Fruit fly (Drosophila melanogaster): ENCODE measurements around the gene jar.

jar gene

DNA sequence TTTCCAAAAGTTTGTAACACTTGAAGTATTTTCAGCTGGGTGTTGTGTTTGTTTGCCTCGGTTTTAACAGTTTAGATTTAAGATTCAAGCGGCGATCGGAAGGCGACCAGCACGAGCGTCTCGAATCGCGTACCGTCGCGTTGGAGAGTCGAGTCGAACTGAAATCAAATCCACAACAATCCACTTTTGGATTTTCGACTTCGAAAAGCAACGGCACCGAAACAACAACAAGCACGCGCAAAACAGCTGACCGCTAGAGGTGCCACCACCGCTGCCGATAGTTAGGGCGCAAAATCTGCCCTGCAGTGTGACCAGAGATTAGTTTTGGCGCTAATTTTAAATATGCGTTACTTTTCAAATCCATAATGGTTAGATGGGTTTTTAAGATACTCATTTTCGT is at the start of gene jar:
TSS of gene jar (minus strand) at position 163 of the 400 bp plus-strand sequence.
- peak; percentile 39 for TF ChIP-seq noc (tag; optimal IDR thresholded peaks at IDR 0.05)

dm6 chr3R:24320342-24320711 is 49.3 kb upstream of the jar start:
- no peak for TF ChIP-seq noc (tag; optimal IDR thresholded peaks at IDR 0.05)

DNA sequence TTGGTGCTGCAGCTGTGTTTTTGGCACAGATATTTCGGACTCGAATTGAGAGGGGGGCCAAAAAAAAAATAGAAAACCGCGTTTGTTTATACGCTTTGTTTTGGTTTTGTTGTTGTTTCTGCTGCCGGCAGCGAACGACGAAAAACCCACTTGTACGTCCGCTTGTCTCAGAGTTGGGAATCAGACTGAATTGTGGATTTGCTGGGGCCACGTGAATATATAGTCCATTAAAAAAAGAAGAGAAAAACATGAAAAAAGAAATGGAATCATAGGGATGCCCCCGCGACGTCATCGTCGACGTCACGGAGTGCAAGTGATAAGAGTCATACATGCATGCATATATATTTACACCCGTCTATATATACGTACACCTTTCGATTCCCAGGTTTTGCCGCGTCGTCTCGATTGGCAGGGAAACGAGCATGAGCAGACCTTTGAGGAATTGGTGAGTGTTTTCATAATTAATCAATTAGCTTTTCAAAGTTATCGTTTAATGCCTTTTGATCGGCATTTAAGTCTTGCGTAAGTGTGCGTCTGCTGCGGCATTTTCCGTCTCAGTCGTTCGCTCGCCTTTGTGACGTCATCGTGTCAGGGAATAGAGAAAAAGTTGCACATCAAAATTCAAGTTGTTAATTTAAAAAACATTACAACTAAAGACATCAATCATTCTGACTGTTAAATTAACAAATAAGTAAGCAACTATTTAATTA is 48.8 kb upstream of the jar start:
- no peak for TF ChIP-seq noc (tag; optimal IDR thresholded peaks at IDR 0.05)

dm6 chr3R:24319083-24319381 is 48.0 kb upstream of the jar start:
- TF ChIP-seq noc (tag; optimal IDR thresholded peaks at IDR 0.05), result no peak

DNA sequence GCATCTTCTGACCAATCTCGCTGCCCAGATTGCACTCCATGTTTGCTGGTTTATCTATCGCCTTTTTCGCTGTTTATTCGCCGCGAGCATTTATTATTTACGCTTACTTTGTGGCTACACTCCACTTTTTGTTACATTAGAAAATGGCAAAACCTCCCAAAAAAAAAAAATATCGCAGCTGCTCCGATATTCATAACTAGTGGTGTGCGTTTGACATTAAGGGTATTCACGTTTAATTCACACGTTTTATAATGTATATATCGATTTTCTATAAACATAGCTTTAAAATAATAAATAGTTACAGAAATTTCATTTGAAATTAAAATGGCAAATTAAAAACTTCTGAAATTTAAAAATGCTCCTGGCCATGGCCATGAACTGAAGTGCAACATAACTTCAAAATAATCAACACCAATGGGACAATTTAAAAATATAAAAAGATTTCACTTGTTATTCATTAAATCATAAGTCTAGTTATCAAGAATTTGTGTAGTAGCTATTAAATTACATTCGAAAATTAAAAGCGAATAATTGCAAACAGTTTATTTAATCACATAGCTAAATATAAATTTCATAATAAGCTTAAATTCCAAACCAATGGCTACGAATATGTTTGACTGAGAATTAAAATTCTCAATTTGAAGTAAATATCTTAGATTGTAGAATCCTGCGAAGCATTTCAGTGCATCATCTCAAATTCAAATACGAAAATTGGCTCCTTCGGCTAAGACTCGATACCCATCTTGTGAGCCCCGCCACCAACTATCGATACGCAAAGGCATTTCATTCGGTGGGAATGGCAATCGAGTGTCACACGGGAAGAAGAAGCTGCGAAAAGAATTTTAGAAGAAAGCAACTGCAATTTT is 47.4 kb upstream of the jar start, which contains the start of the genes Nab2 and BRWD3:
TSS of gene Nab2 (minus strand) at position 203 of the 866 bp plus-strand sequence.
TSS of gene BRWD3 (plus strand) at position 784 of the 866 bp plus-strand sequence.
- no peak for TF ChIP-seq noc (tag; optimal IDR thresholded peaks at IDR 0.05)

DNA sequence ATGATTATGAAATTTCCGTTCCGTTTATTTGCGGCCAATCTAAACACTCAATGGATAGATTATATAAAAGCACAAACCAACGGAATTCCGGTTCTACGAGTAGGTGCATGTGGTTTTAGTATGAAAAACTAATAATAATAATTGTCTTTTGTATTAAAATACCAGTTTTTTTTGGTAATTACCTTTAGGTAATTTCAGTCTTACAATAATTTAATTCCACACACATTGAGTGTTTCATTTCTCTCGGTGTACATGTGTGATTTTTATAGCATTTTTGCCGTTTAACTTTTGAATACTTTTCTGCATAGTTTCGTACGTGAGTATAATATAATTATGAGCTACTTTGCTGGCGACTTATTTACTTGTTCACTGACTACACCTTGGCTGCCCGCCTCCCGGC is 32.0 kb upstream of the jar start:
- peak; percentile 30 for TF ChIP-seq noc (tag; optimal IDR thresholded peaks at IDR 0.05)

DNA sequence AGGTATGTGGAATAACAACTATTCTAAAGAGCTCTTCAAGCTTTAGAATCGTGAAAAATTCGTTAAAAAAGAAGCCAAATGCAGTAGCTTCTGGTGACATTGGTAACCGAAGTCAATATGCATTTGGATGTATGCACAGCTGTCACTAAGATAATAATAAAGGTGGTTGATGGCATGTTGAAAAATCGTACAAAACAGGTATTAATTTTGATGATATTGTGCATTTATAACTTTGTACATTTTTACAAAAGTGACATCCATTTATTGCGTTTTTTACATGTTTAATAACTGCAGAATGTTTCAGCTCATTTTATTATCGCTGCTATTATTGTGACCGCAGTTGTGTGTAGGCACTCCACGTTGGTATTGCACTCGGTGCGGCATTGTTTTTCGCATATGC is 30.5 kb upstream of the jar start:
- TF ChIP-seq noc (tag; optimal IDR thresholded peaks at IDR 0.05), result no peak

dm6 chr3R:24299148-24299547 is 28.1 kb upstream of the jar start:
- no peak for TF ChIP-seq noc (tag; optimal IDR thresholded peaks at IDR 0.05)

DNA sequence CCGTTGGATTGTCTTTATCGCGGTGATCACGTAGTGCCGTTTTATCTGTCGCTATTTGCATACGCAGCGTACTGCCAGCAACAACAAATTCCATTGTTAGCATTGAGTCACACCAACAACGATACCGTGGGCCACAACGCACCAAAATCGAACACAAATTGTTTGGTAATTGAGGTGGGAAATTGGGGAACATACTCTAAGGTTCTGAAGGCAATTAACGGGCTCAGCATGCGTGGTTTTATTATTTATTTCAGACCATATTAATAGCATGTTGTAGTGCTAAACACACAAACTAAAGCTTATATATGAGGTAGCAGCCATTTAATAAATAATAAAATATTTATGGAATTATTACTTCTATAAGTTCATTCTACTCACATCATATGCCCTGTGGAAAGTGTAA is 27.5 kb upstream of the jar start:
- TF ChIP-seq noc (tag; optimal IDR thresholded peaks at IDR 0.05), result no peak

dm6 chr3R:24297444-24298146 is 26.6 kb upstream of the jar start:
- TF ChIP-seq noc (tag; optimal IDR thresholded peaks at IDR 0.05), result no peak

DNA sequence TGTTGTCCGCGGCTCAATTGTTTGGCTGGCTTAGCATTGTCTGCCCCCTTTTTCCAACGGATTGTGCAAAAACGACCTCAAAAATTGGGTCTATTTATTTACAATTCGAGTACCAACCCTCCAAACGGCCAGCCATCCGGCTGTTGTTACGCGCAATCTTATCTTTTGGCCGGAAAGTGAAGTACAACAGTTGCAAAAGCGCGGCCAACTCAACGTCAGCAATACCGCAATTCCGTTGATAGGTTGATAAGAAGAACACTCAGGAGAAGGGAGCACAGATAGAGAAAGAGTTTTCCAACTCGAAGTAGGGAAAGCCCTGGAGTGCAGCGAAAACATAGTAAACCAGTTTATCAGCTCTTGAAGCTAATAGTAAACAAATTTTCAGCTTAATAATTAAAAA is 25.9 kb upstream of the jar start:
- no peak for TF ChIP-seq noc (tag; optimal IDR thresholded peaks at IDR 0.05)

DNA sequence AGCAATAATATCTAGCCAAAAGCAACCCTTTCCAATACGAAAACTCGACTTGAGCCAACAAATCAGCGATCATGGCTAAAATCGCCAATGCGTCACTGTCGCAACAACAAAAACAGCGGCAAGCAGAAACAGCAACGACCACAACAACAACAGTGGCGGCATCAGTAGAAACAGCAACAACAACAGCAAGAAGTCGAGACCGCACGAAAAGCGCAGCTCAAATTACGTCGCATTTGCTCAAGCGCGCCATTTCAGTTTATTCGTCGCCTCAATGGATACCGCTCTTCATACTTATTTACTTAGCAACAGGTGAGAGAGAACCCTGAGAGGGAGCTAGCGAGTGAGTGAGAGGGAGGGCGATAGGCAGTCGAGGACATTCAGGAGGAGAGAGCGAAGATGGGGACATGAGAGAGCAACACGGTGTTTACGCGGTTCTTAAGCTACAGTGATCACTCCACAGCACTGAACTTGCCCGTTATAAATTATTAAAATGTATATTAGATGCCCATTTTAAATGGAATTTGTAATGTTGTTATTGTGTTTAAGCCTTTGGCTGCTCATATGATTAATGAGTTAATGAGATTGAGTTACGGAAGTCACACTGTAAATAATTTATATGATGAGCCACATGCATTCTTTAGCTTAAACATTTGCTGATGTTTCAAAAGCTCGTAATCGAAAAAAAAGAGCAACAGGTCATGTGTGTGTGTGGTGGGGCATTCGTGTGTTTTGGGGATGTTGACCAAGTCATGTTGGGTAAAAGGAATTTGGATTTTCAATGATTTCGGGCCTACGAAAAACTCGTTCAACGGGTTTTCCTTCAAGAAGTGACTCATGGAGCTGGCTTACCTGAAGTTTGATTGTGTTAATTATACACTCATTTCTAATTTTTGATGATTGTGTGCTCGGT is 24.8 kb upstream of the jar start:
- TF ChIP-seq noc (tag; optimal IDR thresholded peaks at IDR 0.05), result peak; percentile 84

DNA sequence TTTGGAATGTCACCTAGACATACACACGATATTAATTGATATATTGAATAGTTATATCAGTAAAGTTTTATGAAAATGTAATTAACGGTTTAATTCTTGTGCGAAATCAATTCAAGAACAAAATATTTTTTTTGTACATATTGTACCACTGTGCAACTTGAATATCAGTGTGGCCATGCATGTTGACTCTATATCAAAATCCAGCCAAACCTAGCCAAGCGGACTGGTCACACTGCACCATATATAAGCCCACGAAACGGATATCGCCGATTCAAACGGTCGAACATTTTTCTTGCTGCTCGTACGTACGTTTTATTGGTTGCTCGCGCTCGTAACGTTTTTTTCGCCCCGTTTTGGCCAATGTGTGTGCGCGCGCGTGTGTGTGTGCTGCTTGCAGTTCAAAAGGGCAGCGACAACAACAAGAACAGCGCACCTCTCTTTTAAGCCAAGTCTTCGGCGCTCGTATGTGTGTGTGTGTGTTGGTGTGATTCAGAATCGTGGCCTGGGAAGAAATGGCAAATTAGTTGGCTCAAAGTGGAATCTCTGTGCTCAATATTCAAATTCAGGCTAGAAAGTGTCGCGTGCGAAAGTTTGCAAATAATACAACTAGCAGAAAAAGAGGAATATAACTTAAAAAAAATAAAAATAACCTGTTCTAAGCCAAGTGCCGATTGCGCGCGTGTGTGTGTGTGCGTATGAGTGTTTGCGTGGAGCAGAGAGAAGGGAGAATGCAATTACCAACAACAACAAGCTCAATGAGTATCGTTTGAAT is 23.9 kb upstream of the jar start, which contains the start of gene crb:
TSS of gene crb (plus strand) at position 295 of the 772 bp plus-strand sequence.
- no peak for TF ChIP-seq noc (tag; optimal IDR thresholded peaks at IDR 0.05)

dm6 chr3R:24294299-24294698 is 23.3 kb upstream of the jar start, which contains the start of gene CG5715:
CG5715 (minus strand) TSS chr3R:24294399.
- TF ChIP-seq noc (tag; optimal IDR thresholded peaks at IDR 0.05), result no peak

DNA sequence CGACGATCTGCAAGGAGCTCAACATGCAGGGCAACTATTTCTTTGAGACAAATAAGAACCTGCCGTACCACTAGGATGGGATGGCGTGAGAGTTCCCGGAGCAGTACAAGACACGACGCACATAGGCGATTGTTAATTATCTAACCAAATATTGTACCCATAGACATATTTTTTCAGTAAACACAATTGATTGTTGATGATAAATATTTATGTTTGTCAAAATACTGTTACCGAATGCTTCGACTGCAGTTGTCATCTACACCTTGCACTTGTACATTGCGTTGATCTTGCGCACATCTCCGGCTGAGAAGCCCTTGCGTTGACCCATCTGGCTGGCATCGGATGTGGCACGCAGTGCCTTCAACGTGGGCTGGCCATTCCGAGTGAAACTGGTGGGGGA is 22.1 kb upstream of the jar start:
- no peak for TF ChIP-seq noc (tag; optimal IDR thresholded peaks at IDR 0.05)
